Worm (Caenorhabditis elegans): ENCODE results near the gene K06H7.2.

Gene K06H7.2

ce11 chrIII:8144574-8145065, 51.2 kb downstream of the K06H7.2 start, which contains the start of the genes C14B9.8 and mrpl-18 (continued):
- TF ChIP-seq nfya-1 (tag; optimal IDR thresholded peaks at IDR 0.05; ENCODE audit: borderline replicate concordance, insufficient read depth) (no peak), madf-3 (GFP tag; IDR thresholded peaks at IDR 0.05) (0 out of 2 replicates have a peak, but pooled peaks have one; percentile 14), unc-62 (GFP tag; optimal IDR thresholded peaks at IDR 0.05) (no peak), F57C9.4 (tag; optimal IDR thresholded peaks at IDR 0.05) (no peak), aptf-2 (GFP tag; conservative IDR thresholded peaks at IDR 0.05) (no peak), aptf-3 (GFP tag; IDR thresholded peaks at IDR 0.05) (no peak), let-607 (tag; optimal IDR thresholded peaks at IDR 0.05) (peak in 1 of 2 experiments; percentile 16), akir-1 (GFP tag; optimal IDR thresholded peaks at IDR 0.05) (no peak), cebp-2 (GFP tag; IDR thresholded peaks at IDR 0.05) (no peak), let-526 (GFP tag; IDR thresholded peaks at IDR 0.05) (no peak; the same call in 1 of the 2 replicates), mcd-1 (GFP tag; IDR thresholded peaks at IDR 0.05) (peak; percentile 51; the same call in 1 of the 2 replicates), F49E8.2 (tag; optimal IDR thresholded peaks at IDR 0.05; ENCODE audit: insufficient read depth) (no peak), ets-4 (GFP tag; optimal IDR thresholded peaks at IDR 0.05) (no peak), ztf-18 (tag; optimal IDR thresholded peaks at IDR 0.05) (no peak), hmg-20 (GFP tag; IDR thresholded peaks at IDR 0.05) (no peak), lsy-27 (tag; optimal IDR thresholded peaks at IDR 0.05; ENCODE audit: borderline replicate concordance, insufficient read depth) (no peak), T07F8.4 (tag; optimal IDR thresholded peaks at IDR 0.05) (no peak), attf-6 (GFP tag; IDR thresholded peaks at IDR 0.05) (no peak), nfyb-1 (GFP tag; IDR thresholded peaks at IDR 0.05) (no peak), Y67H2A.10 (GFP tag; conservative IDR thresholded peaks at IDR 0.05) (no peak), Y53F4B.3 (GFP tag; IDR thresholded peaks at IDR 0.05) (no peak), ceh-91 (GFP tag; IDR thresholded peaks at IDR 0.05) (no peak), ekl-4 (GFP tag; IDR thresholded peaks at IDR 0.05) (0 out of 2 replicates have a peak, but pooled peaks have one; percentile 32), hsf-1 (GFP tag; IDR thresholded peaks at IDR 0.05) (no peak), F52B5.7 (tag; optimal IDR thresholded peaks at IDR 0.05) (no peak), D2030.7 (GFP tag; IDR thresholded peaks at IDR 0.05) (peak; percentile 46; the same call in 1 of the 2 replicates), ceh-100 (GFP tag; IDR thresholded peaks at IDR 0.05) (peak; percentile 58; the same call in 1 of the 2 replicates), ztf-28 (GFP tag; IDR thresholded peaks at IDR 0.05) (no peak), nhr-120 (GFP tag; IDR thresholded peaks at IDR 0.05) (no peak), rpc-1 (optimal IDR thresholded peaks at IDR 0.05) (no peak), rpc-1 (tag; optimal IDR thresholded peaks at IDR 0.05) (no peak), bed-2 (GFP tag; IDR thresholded peaks at IDR 0.05) (0 out of 2 replicates have a peak, but pooled peaks have one; percentile 31), Y53G8AR.9 (GFP tag; conservative IDR thresholded peaks at IDR 0.05) (no peak), ztf-3 (GFP tag; optimal IDR thresholded peaks at IDR 0.05) (no peak), F39B2.1 (GFP tag; IDR thresholded peaks at IDR 0.05) (no peak), C17E4.6 (GFP tag; IDR thresholded peaks at IDR 0.05) (no peak), ztf-22 (GFP tag; optimal IDR thresholded peaks at IDR 0.05) (no peak)

All from whole organism, young adult.